Fruit fly (Drosophila melanogaster) whole organism, embryonic: Measurements from ENCODE around the gene aop.

Experiments
- Bgb ChIP-seq: fragments of 200-800 bp; sonication (Bioruptor generic); IDR thresholded peaks from 2 replicates; pipeline ENCODE4 v1.3.6; 2022; ENCODE audit warnings: missing biosample characterization, missing genetic modification characterization; ENCODE audit not compliant: partially characterized antibody
- CG10366 ChIP-seq: fragments of 200-800 bp; sonication (Bioruptor generic); IDR thresholded peaks from 2 replicates; pipeline ENCODE4 v1.3.6; 2022; ENCODE audit warnings: missing biosample characterization, missing genetic modification characterization
- CG11247 ChIP-seq: fragments of 200-800 bp; sonication (Bioruptor generic); IDR thresholded peaks from 2 replicates; pipeline ENCODE4 v1.3.6; 2022; ENCODE audit warnings: missing biosample characterization, missing genetic modification characterization
- CG11398 ChIP-seq: fragments of 200-800 bp; sonication (Bioruptor generic); optimal IDR thresholded peaks from 2 replicates; lab custom pipeline; 2016; ENCODE audit warnings: missing biosample characterization, missing genetic modification characterization
- CG13624 ChIP-seq: fragments of 200-800 bp; sonication (Bioruptor generic); optimal IDR thresholded peaks from 2 replicates; lab custom pipeline; 2016; ENCODE audit warnings: missing biosample characterization, missing genetic modification characterization
- CG14014 ChIP-seq: fragments of 200-800 bp; sonication (Bioruptor generic); IDR thresholded peaks from 2 replicates; pipeline ENCODE4 v1.3.6; 2022; ENCODE audit warnings: missing biosample characterization, missing genetic modification characterization
- CG14710 ChIP-seq: fragments of 200-800 bp; sonication (Bioruptor generic); optimal IDR thresholded peaks from 3 replicates; lab custom pipeline; 2019; ENCODE audit warnings: missing biosample characterization, mild to moderate bottlenecking, missing genetic modification characterization, moderate library complexity
- CG18599 ChIP-seq: fragments of 200-800 bp; sonication (Bioruptor generic); optimal IDR thresholded peaks from 3 replicates; lab custom pipeline; 2017; ENCODE audit warnings: missing biosample characterization, missing genetic modification characterization, mild to moderate bottlenecking, moderate library complexity, missing genetic modification reagents
- CG30403 ChIP-seq: fragments of 200-800 bp; sonication (Bioruptor generic); optimal IDR thresholded peaks from 3 replicates; lab custom pipeline; 2016; ENCODE audit warnings: missing biosample characterization, missing genetic modification characterization
- CG30431 ChIP-seq: fragments of 200-800 bp; sonication (Bioruptor generic); optimal IDR thresholded peaks from 2 replicates; lab custom pipeline; 2017; ENCODE audit warnings: missing biosample characterization, missing genetic modification characterization
- CG3847 ChIP-seq: fragments of 200-800 bp; sonication (Bioruptor generic); IDR thresholded peaks from 2 replicates; pipeline ENCODE4 v1.3.6; 2022; ENCODE audit warnings: missing biosample characterization, missing genetic modification characterization
- CG4360 ChIP-seq: fragments of 200-800 bp; sonication (Bioruptor generic); IDR thresholded peaks from 2 replicates; pipeline ENCODE4 v1.3.6; 2022; ENCODE audit warnings: missing biosample characterization, missing genetic modification characterization
- CG4820 ChIP-seq: fragments of 200-800 bp; sonication (Bioruptor generic); optimal IDR thresholded peaks from 3 replicates; lab custom pipeline; 2016; ENCODE audit warnings: missing biosample characterization, missing genetic modification characterization
- CG6689 ChIP-seq: fragments of 200-800 bp; sonication (Bioruptor generic); IDR thresholded peaks from 2 replicates; pipeline ENCODE4 v1.3.6; 2022; ENCODE audit warnings: missing biosample characterization, missing genetic modification characterization
- CG7271 ChIP-seq: fragments of 200-800 bp; sonication (Bioruptor generic); optimal IDR thresholded peaks from 2 replicates; lab custom pipeline; 2018; ENCODE audit warnings: missing biosample characterization, mild to moderate bottlenecking, missing genetic modification characterization, moderate library complexity
- CG8359 ChIP-seq: fragments of 200-800 bp; sonication (Bioruptor generic); optimal IDR thresholded peaks from 2 replicates; lab custom pipeline; 2017; ENCODE audit warnings: missing biosample characterization, mild to moderate bottlenecking, missing genetic modification characterization, borderline replicate concordance
- CG9876 ChIP-seq: fragments of 200-800 bp; sonication (Bioruptor generic); optimal IDR thresholded peaks from 2 replicates; lab custom pipeline; 2016; ENCODE audit warnings: missing biosample characterization, missing genetic modification characterization
- D ChIP-seq, 2 experiments: fragments of 200-800 bp in 1 of 2; fragments of >200 bp in 1 of 2; sonication (Bioruptor generic) in 1 of 2; optimal IDR thresholded peaks; 2 replicates in 1 of 2; 3 replicates in 1 of 2; lab custom pipeline; 2017; ENCODE audit warnings: mild to moderate bottlenecking in 1 of 2, missing biosample characterization in 1 of 2, missing genetic modification characterization in 1 of 2, missing genetic modification reagents in 1 of 2
- Dll ChIP-seq: fragments of 200-800 bp; sonication (Bioruptor generic); IDR thresholded peaks from 4 replicates; pipeline ENCODE4 v1.3.6; 2022; ENCODE audit warnings: missing biosample characterization, missing genetic modification characterization; ENCODE audit not compliant: partially characterized antibody
- Dp ChIP-seq: fragments of 200-800 bp; sonication (Bioruptor generic); optimal IDR thresholded peaks from 2 replicates; lab custom pipeline; 2018; ENCODE audit warnings: missing biosample characterization, mild to moderate bottlenecking, missing genetic modification characterization, moderate library complexity
- H2.0 ChIP-seq: fragments of 200-800 bp; sonication (Bioruptor generic); IDR thresholded peaks from 2 replicates; pipeline ENCODE4 v1.3.6; 2022; ENCODE audit warnings: missing biosample characterization, missing genetic modification characterization
- Hand ChIP-seq: fragments of 200-800 bp; sonication (Bioruptor generic); optimal IDR thresholded peaks from 2 replicates; lab custom pipeline; 2017; ENCODE audit warnings: mild to moderate bottlenecking, missing biosample characterization, missing genetic modification reagents, missing genetic modification characterization
- Hr78 ChIP-seq, 2 experiments: fragments of 200-800 bp in 1 of 2; fragments of >200 bp in 1 of 2; sonication (Bioruptor generic) in 1 of 2; optimal IDR thresholded peaks; 2 replicates each; lab custom pipeline; 2017 to 2019; ENCODE audit warnings: missing biosample characterization in 2 of 2, missing genetic modification characterization in 2 of 2, mild to moderate bottlenecking in 1 of 2, moderate library complexity in 1 of 2
- Hsf ChIP-seq: fragments of 200-800 bp; sonication (Bioruptor generic); optimal IDR thresholded peaks from 3 replicates; lab custom pipeline; 2016; ENCODE audit warnings: missing biosample characterization, missing genetic modification characterization
- Jarid2 ChIP-seq: fragments of 200-800 bp; sonication (Bioruptor generic); optimal IDR thresholded peaks from 3 replicates; lab custom pipeline; 2017; ENCODE audit warnings: mild to moderate bottlenecking, missing biosample characterization, missing genetic modification reagents, missing genetic modification characterization
- MTF-1 ChIP-seq: fragments of 200-800 bp; sonication (Bioruptor generic); optimal IDR thresholded peaks from 2 replicates; lab custom pipeline; 2018; ENCODE audit warnings: missing biosample characterization, mild to moderate bottlenecking, missing genetic modification characterization, borderline replicate concordance
- Mrtf ChIP-seq: fragments of 200-800 bp; sonication (Bioruptor generic); IDR thresholded peaks from 3 replicates; pipeline ENCODE4 v1.3.6; 2022; ENCODE audit warnings: missing biosample characterization, missing genetic modification characterization
- Optix ChIP-seq: fragments of 200-800 bp; sonication (Bioruptor generic); IDR thresholded peaks from 3 replicates; pipeline ENCODE4 v1.3.6; 2022; ENCODE audit warnings: missing biosample characterization, missing genetic modification characterization
- Sry-β ChIP-seq: fragments of 200-800 bp; sonication (Bioruptor generic); optimal IDR thresholded peaks from 2 replicates; lab custom pipeline; 2018; ENCODE audit warnings: missing biosample characterization, mild to moderate bottlenecking, missing genetic modification characterization, moderate library complexity
- Stat92E ChIP-seq, 3 experiments: fragments of >200 bp in 2 of 3; fragments of 200-800 bp in 1 of 3; sonication (Bioruptor generic) in 1 of 3; optimal IDR thresholded peaks; 2 replicates each; lab custom pipeline; 2017 to 2019; ENCODE audit warnings: missing biosample characterization in 3 of 3, missing genetic modification characterization in 3 of 3, mild to moderate bottlenecking in 1 of 3, moderate library complexity in 1 of 3
- al ChIP-seq: fragments of 200-800 bp; sonication (Bioruptor generic); IDR thresholded peaks from 2 replicates; pipeline ENCODE4 v1.3.6; 2022; ENCODE audit warnings: missing biosample characterization, missing genetic modification characterization
- ash1 ChIP-seq: fragments of 200-800 bp; sonication (Bioruptor generic); optimal IDR thresholded peaks from 2 replicates; lab custom pipeline; 2018; ENCODE audit warnings: missing biosample characterization, mild to moderate bottlenecking, missing genetic modification characterization
- bcd ChIP-seq: fragments of 200-800 bp; sonication (Bioruptor generic); optimal IDR thresholded peaks from 2 replicates; lab custom pipeline; 2017; ENCODE audit warnings: missing biosample characterization, mild to moderate bottlenecking, missing genetic modification characterization
- cato ChIP-seq: fragments of 200-800 bp; sonication (Bioruptor generic); optimal IDR thresholded peaks from 2 replicates; lab custom pipeline; 2016; ENCODE audit warnings: missing biosample characterization, missing genetic modification characterization, borderline replicate concordance
- cwo ChIP-seq: fragments of 200-800 bp; sonication (Bioruptor generic); optimal IDR thresholded peaks from 3 replicates; lab custom pipeline; 2017; ENCODE audit warnings: missing biosample characterization, missing genetic modification characterization, mild to moderate bottlenecking, moderate library complexity, missing genetic modification reagents
- disco-r ChIP-seq: fragments of 200-800 bp; sonication (Bioruptor generic); optimal IDR thresholded peaks from 2 replicates; lab custom pipeline; 2016; ENCODE audit warnings: missing biosample characterization, missing genetic modification characterization
- dysf ChIP-seq: fragments of 200-800 bp; sonication (Bioruptor generic); IDR thresholded peaks from 3 replicates; pipeline ENCODE4 v1.3.6; 2022; ENCODE audit warnings: missing biosample characterization, missing genetic modification characterization
- fu2 ChIP-seq: fragments of 200-800 bp; sonication (Bioruptor generic); optimal IDR thresholded peaks from 2 replicates; lab custom pipeline; 2016; ENCODE audit warnings: missing biosample characterization, missing genetic modification characterization
- gro ChIP-seq: fragments of 200-800 bp; sonication (Bioruptor generic); optimal IDR thresholded peaks from 2 replicates; lab custom pipeline; 2016; ENCODE audit warnings: missing biosample characterization, missing genetic modification characterization
- hbn ChIP-seq: fragments of 200-800 bp; sonication (Bioruptor generic); IDR thresholded peaks from 2 replicates; pipeline ENCODE4 v1.3.6; 2022; ENCODE audit warnings: missing biosample characterization, missing genetic modification characterization; ENCODE audit not compliant: partially characterized antibody
- her ChIP-seq: fragments of 200-800 bp; sonication (Bioruptor generic); optimal IDR thresholded peaks from 2 replicates; lab custom pipeline; 2016; ENCODE audit warnings: missing biosample characterization, missing genetic modification characterization
- lab ChIP-seq: fragments of 200-800 bp; sonication (Bioruptor generic); optimal IDR thresholded peaks from 3 replicates; lab custom pipeline; 2017; ENCODE audit warnings: missing biosample characterization, missing genetic modification characterization, mild to moderate bottlenecking, moderate library complexity, missing genetic modification reagents
- pho ChIP-seq: fragments of 200-800 bp; sonication (Bioruptor generic); optimal IDR thresholded peaks from 2 replicates; lab custom pipeline; 2016; ENCODE audit warnings: missing biosample characterization, missing genetic modification characterization
- pnt ChIP-seq: fragments of 200-800 bp; sonication (Bioruptor generic); optimal IDR thresholded peaks from 3 replicates; lab custom pipeline; 2016; ENCODE audit warnings: missing biosample characterization, missing genetic modification characterization
- schlank ChIP-seq: fragments of 200-800 bp; sonication (Bioruptor generic); optimal IDR thresholded peaks from 2 replicates; lab custom pipeline; 2018; ENCODE audit warnings: missing biosample characterization, mild to moderate bottlenecking, missing genetic modification characterization
- stc ChIP-seq: fragments of 200-800 bp; sonication (Bioruptor generic); IDR thresholded peaks from 2 replicates; pipeline ENCODE4 v1.3.6; 2022; ENCODE audit warnings: missing biosample characterization, missing genetic modification characterization
- tll ChIP-seq, 2 experiments: fragments of 200-800 bp in 1 of 2; fragments of >200 bp in 1 of 2; sonication (Bioruptor generic) in 1 of 2; optimal IDR thresholded peaks; 2 replicates each; lab custom pipeline; 2017 to 2019; ENCODE audit warnings: missing biosample characterization in 2 of 2, missing genetic modification characterization in 2 of 2, mild to moderate bottlenecking in 1 of 2, moderate library complexity in 1 of 2
- trem ChIP-seq: fragments of 200-800 bp; optimal IDR thresholded peaks from 3 replicates; lab custom pipeline; 2019; ENCODE audit warnings: missing biosample characterization, mild to moderate bottlenecking, missing genetic modification characterization, moderate library complexity

aop gene

DNA sequence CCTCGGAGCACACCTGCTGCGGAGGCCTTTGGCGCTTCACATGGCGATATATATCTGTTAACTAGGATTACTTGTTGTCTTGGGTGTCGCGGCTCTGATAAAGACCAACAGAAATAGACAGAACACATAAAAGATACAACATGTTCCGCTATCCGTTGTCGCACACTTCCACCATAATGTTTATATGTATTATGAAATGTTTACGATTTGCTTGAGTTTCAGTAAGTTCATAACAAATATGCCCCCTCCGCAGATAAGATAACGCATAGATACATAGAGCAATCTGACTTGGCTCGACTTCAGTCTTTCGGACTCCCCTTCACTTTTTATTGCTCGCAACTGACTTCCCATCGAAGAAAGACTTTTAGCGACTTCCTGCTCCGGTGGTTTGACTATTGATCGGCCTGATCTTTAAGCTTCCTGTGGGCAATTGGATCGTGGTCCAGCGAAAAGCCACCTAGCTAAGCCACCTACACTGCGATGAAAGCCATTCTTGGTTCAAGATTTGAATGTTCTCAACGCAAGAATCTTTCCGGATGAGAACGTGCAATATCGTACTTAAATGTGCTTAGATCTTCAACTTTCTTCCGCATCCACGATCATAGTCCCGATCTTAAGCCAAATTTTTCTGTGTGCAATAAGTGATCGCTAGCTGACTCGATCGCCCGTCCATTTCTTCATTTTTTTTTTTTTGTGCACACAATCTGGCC lies 10.2 kb downstream of the aop start (continued):
- TF ChIP-seq Hand (GFP tag; lab: Kevin White, UChicago): no peak
- TF ChIP-seq Mrtf (GFP tag; lab: Robert Waterston, UW): no peak
- TF ChIP-seq CG6689 (GFP tag; lab: Robert Waterston, UW): no peak
- no peak for TF ChIP-seq pho (GFP tag; lab: Kevin White, UChicago)
- TF ChIP-seq CG30403 (GFP tag; lab: Kevin White, UChicago): no peak
- TF ChIP-seq CG11247 (GFP tag; lab: Robert Waterston, UW): no peak
- no peak for TF ChIP-seq CG13624 (GFP tag; lab: Kevin White, UChicago)
- no peak for TF ChIP-seq CG4360 (GFP tag; lab: Robert Waterston, UW)
- TF ChIP-seq MTF-1 (GFP tag; lab: Kevin White, UChicago): peak; percentile 45
- no peak for TF ChIP-seq cato
- no peak for TF ChIP-seq CG11398 (GFP tag; lab: Kevin White, UChicago)
- no peak for TF ChIP-seq Hr78 (GFP tag; optimal IDR thresholded peaks at IDR 0.05; lab: Kevin White, UChicago)
- no peak for TF ChIP-seq Hsf (GFP tag; lab: Kevin White, UChicago)
- TF ChIP-seq Optix (GFP tag; lab: Robert Waterston, UW): no peak
- TF ChIP-seq CG7271 (tag; lab: Kevin White, UChicago): no peak
- no peak for TF ChIP-seq Bgb (GFP tag; lab: Robert Waterston, UW)
- peak; percentile 80 for TF ChIP-seq lab (GFP tag; lab: Kevin White, UChicago)
- TF ChIP-seq gro (GFP tag; lab: Kevin White, UChicago): no peak
- no peak for TF ChIP-seq CG30431
- TF ChIP-seq stc: no peak; the same call in 1 of the 2 replicates
- no peak for TF ChIP-seq D (optimal IDR thresholded peaks at IDR 0.05; lab: Kevin White, UChicago)
- TF ChIP-seq D (GFP tag; optimal IDR thresholded peaks at IDR 0.05; lab: Kevin White, UChicago): no peak
- TF ChIP-seq cwo (GFP tag; lab: Kevin White, UChicago): peak; percentile 19
- no peak for TF ChIP-seq CG4820 (GFP tag; lab: Kevin White, UChicago)
- no peak for TF ChIP-seq H2.0 (GFP tag; lab: Robert Waterston, UW)
- TF ChIP-seq Stat92E (GFP tag; optimal IDR thresholded peaks at IDR 0.05; lab: Kevin White, UChicago): no peak
- TF ChIP-seq bcd (GFP tag; lab: Kevin White, UChicago): no peak
- TF ChIP-seq Jarid2 (GFP tag; lab: Kevin White, UChicago): peak; percentile 4
- no peak for TF ChIP-seq tll (GFP tag; optimal IDR thresholded peaks at IDR 0.05; lab: Kevin White, UChicago)
- TF ChIP-seq CG18599 (GFP tag; lab: Kevin White, UChicago): peak; percentile 56
- no peak for TF ChIP-seq Dp
- no peak for TF ChIP-seq disco-r
- no peak for TF ChIP-seq CG10366 (GFP tag; lab: Robert Waterston, UW)
- TF ChIP-seq CG3847: no peak
- no peak for TF ChIP-seq fu2 (GFP tag; lab: Kevin White, UChicago)
- no peak for TF ChIP-seq dysf
- TF ChIP-seq trem (tag; lab: Kevin White, UChicago): no peak
- no peak for TF ChIP-seq CG8359 (GFP tag; lab: Kevin White, UChicago)
- no peak for TF ChIP-seq ash1 (GFP tag; lab: Kevin White, UChicago)
- peak; percentile 68 for TF ChIP-seq schlank (tag; lab: Kevin White, UChicago)
- no peak for TF ChIP-seq al (GFP tag; lab: Robert Waterston, UW)
- peak; percentile 1 for TF ChIP-seq CG14710 (tag; lab: Kevin White, UChicago)
- no peak for TF ChIP-seq CG9876 (GFP tag; lab: Kevin White, UChicago)
- no peak; the same call in 1 of the 2 replicates for TF ChIP-seq CG14014 (GFP tag; lab: Robert Waterston, UW)
- no peak for TF ChIP-seq her
- no peak for TF ChIP-seq pnt (GFP tag; lab: Kevin White, UChicago)
- no peak for TF ChIP-seq Sry-β (GFP tag; lab: Kevin White, UChicago)
- no peak for TF ChIP-seq hbn (GFP tag; lab: Robert Waterston, UW)
- TF ChIP-seq Dll (GFP tag; lab: Robert Waterston, UW): no peak
